Fruit fly (Drosophila melanogaster): Measurements from ENCODE around the gene spn-A.
A peak's percentile ranks its signal among the peaks of the same experiment; 100 is the strongest.

Gene spn-A

dm6 chr3R:30050448-30050847 lies 5.4 kb downstream of the spn-A start:
- no peak for TF ChIP-seq CG17801 (GFP tag; optimal IDR thresholded peaks at IDR 0.05; ENCODE audit: partially characterized antibody)

dm6 chr3R:30046029-30047001 lies 9.5 kb downstream of the spn-A start, which contains the start of the genes RpL32 and CG7943:
RpL32 (minus strand) TSS chr3R:30046161.
CG7943 (plus strand) TSS chr3R:30046470.
- TF ChIP-seq CG17801 (GFP tag; optimal IDR thresholded peaks at IDR 0.05; ENCODE audit: partially characterized antibody): peak; percentile 95

dm6 chr3R:30043139-30043744 lies 12.6 kb downstream of the spn-A start, which contains the start of gene Sry-delta:
Sry-delta (plus strand) TSS chr3R:30043341.
- peak; percentile 68 for TF ChIP-seq CG17801 (GFP tag; optimal IDR thresholded peaks at IDR 0.05; ENCODE audit: partially characterized antibody)

- TF ChIP-seq CG17801 (GFP tag; optimal IDR thresholded peaks at IDR 0.05; ENCODE audit: partially characterized antibody): no peak
These were observed 15.0 kb downstream of the spn-A start for dm6 chr3R:30040879-30041278.

- TF ChIP-seq CG17801 (GFP tag; optimal IDR thresholded peaks at IDR 0.05; ENCODE audit: partially characterized antibody): no peak
These were observed 16.3 kb downstream of the spn-A start, which contains the start of the genes janA, Sry-alpha and Sry-beta for dm6 chr3R:30039494-30039893. janA (minus strand) TSS chr3R:30039533. Sry-alpha (plus strand) TSS chr3R:30039719. Sry-beta (plus strand) TSS chr3R:30039719.

dm6 chr3R:30038628-30039027 lies 17.2 kb downstream of the spn-A start, which contains the start of gene janB:
janB (minus strand) TSS chr3R:30038728.
- no peak for TF ChIP-seq CG17801 (GFP tag; optimal IDR thresholded peaks at IDR 0.05; ENCODE audit: partially characterized antibody)

dm6 chr3R:30037630-30038029 lies 18.2 kb downstream of the spn-A start, which contains the start of gene ocn:
ocn (minus strand) TSS chr3R:30037730.
- TF ChIP-seq CG17801 (GFP tag; optimal IDR thresholded peaks at IDR 0.05; ENCODE audit: partially characterized antibody): no peak

- no peak for TF ChIP-seq CG17801 (GFP tag; optimal IDR thresholded peaks at IDR 0.05; ENCODE audit: partially characterized antibody)
These were observed 19.2 kb downstream of the spn-A start, which contains the start of gene ZIPIC for dm6 chr3R:30036609-30037008. ZIPIC (minus strand) TSS chr3R:30036870.

dm6 chr3R:30032281-30032680 lies 23.6 kb downstream of the spn-A start:
- TF ChIP-seq CG17801 (GFP tag; optimal IDR thresholded peaks at IDR 0.05; ENCODE audit: partially characterized antibody): no peak

dm6 chr3R:30030061-30030460 lies 25.8 kb downstream of the spn-A start:
- TF ChIP-seq CG17801 (GFP tag; optimal IDR thresholded peaks at IDR 0.05; ENCODE audit: partially characterized antibody): no peak

dm6 chr3R:30023445-30023844 lies 32.4 kb downstream of the spn-A start:
- TF ChIP-seq CG17801 (GFP tag; optimal IDR thresholded peaks at IDR 0.05; ENCODE audit: partially characterized antibody): no peak

- TF ChIP-seq CG17801 (GFP tag; optimal IDR thresholded peaks at IDR 0.05; ENCODE audit: partially characterized antibody): no peak
These were observed 33.3 kb downstream of the spn-A start, which contains the start of the genes RpS28a and Axn for dm6 chr3R:30022452-30023028. RpS28a (minus strand) TSS chr3R:30022648. Axn (plus strand) TSS chr3R:30022842.

dm6 chr3R:30021559-30022451 lies 34.0 kb downstream of the spn-A start, which contains the start of gene Mgat2:
Mgat2 (minus strand) TSS chr3R:30022221.
- TF ChIP-seq CG17801 (GFP tag; optimal IDR thresholded peaks at IDR 0.05; ENCODE audit: partially characterized antibody): peak; percentile 36

- no peak for TF ChIP-seq CG17801 (GFP tag; optimal IDR thresholded peaks at IDR 0.05; ENCODE audit: partially characterized antibody)
These were observed 34.8 kb downstream of the spn-A start for dm6 chr3R:30021009-30021408.
